Worm (Caenorhabditis elegans): ENCODE data around the gene Y54F10BM.13.

The Y54F10BM.13 gene

ce11 chrIII:2313985-2314494 lies 16.8 kb downstream of the Y54F10BM.13 start, which contains the start of the genes fbxa-66 and iffb-1:
TSS of gene fbxa-66 (minus strand) at chrIII:2314035.
TSS of gene iffb-1 (plus strand) at chrIII:2314436.
- TF ChIP-seq W03F9.2 (tag; optimal IDR thresholded peaks at IDR 0.05) (no peak), him-1 (tag; optimal IDR thresholded peaks at IDR 0.05) (no peak), dao-5 (tag; optimal IDR thresholded peaks at IDR 0.05) (no peak)

- TF ChIP-seq dao-5 (tag; optimal IDR thresholded peaks at IDR 0.05) (no peak), W03F9.2 (tag; optimal IDR thresholded peaks at IDR 0.05) (no peak), him-1 (tag; optimal IDR thresholded peaks at IDR 0.05) (no peak)
Observed at ce11 chrIII:2310996-2311395, 19.9 kb downstream of the Y54F10BM.13 start.

ce11 chrIII:2308026-2308425 lies 22.9 kb downstream of the Y54F10BM.13 start, which contains the start of the genes fbxa-1 and Y54F10BM.20:
TSS of gene fbxa-1 (minus strand) at chrIII:2308126.
TSS of gene Y54F10BM.20 (plus strand) at chrIII:2308256.
- TF ChIP-seq him-1 (tag; optimal IDR thresholded peaks at IDR 0.05) (no peak), W03F9.2 (tag; optimal IDR thresholded peaks at IDR 0.05) (no peak), dao-5 (tag; optimal IDR thresholded peaks at IDR 0.05) (no peak)

- no peak for TF ChIP-seq dao-5 (tag; optimal IDR thresholded peaks at IDR 0.05)
- TF ChIP-seq him-1 (tag; optimal IDR thresholded peaks at IDR 0.05) = no peak
- no peak for TF ChIP-seq W03F9.2 (tag; optimal IDR thresholded peaks at IDR 0.05)
Observed at ce11 chrIII:2304867-2305266, 26.0 kb downstream of the Y54F10BM.13 start, which contains the start of gene Y54F10BM.9. TSS of gene Y54F10BM.9 (minus strand) at chrIII:2304927.

- TF ChIP-seq dao-5 (tag; optimal IDR thresholded peaks at IDR 0.05) (no peak), him-1 (tag; optimal IDR thresholded peaks at IDR 0.05) (no peak), W03F9.2 (tag; optimal IDR thresholded peaks at IDR 0.05) (no peak)
Observed at ce11 chrIII:2304149-2304548, 26.7 kb downstream of the Y54F10BM.13 start.

- TF ChIP-seq dao-5 (tag; optimal IDR thresholded peaks at IDR 0.05) = no peak
- no peak for TF ChIP-seq W03F9.2 (tag; optimal IDR thresholded peaks at IDR 0.05)
- no peak for TF ChIP-seq him-1 (tag; optimal IDR thresholded peaks at IDR 0.05)
Observed at ce11 chrIII:2294736-2295135, 36.1 kb downstream of the Y54F10BM.13 start.

ce11 chrIII:2291139-2291538 lies 39.7 kb downstream of the Y54F10BM.13 start, which contains the start of gene fbxa-219:
TSS of gene fbxa-219 (plus strand) at chrIII:2291415.
- TF ChIP-seq W03F9.2 (tag; optimal IDR thresholded peaks at IDR 0.05) (no peak), dao-5 (tag; optimal IDR thresholded peaks at IDR 0.05) (no peak), him-1 (tag; optimal IDR thresholded peaks at IDR 0.05) (no peak)

ce11 chrIII:2288261-2288660 lies 42.6 kb downstream of the Y54F10BM.13 start:
- no peak for TF ChIP-seq W03F9.2 (tag; optimal IDR thresholded peaks at IDR 0.05)
- no peak for TF ChIP-seq him-1 (tag; optimal IDR thresholded peaks at IDR 0.05)
- TF ChIP-seq dao-5 (tag; optimal IDR thresholded peaks at IDR 0.05) = no peak

ce11 chrIII:2283341-2283847 lies 47.5 kb downstream of the Y54F10BM.13 start:
- TF ChIP-seq dao-5 (tag; optimal IDR thresholded peaks at IDR 0.05) = no peak
- TF ChIP-seq W03F9.2 (tag; optimal IDR thresholded peaks at IDR 0.05) = no peak
- no peak for TF ChIP-seq him-1 (tag; optimal IDR thresholded peaks at IDR 0.05)

- no peak for TF ChIP-seq W03F9.2 (tag; optimal IDR thresholded peaks at IDR 0.05)
Observed at ce11 chrIII:2281975-2282957, 48.6 kb downstream of the Y54F10BM.13 start, which contains the start of gene Y54F10BM.3. TSS of gene Y54F10BM.3 (plus strand) at chrIII:2282025.

- TF ChIP-seq him-1 (tag; optimal IDR thresholded peaks at IDR 0.05) (no peak), W03F9.2 (tag; optimal IDR thresholded peaks at IDR 0.05) (no peak), dao-5 (tag; optimal IDR thresholded peaks at IDR 0.05) (no peak)
Observed at ce11 chrIII:2280569-2280968, 50.3 kb downstream of the Y54F10BM.13 start, which contains the start of gene Y54F10BM.22. TSS of gene Y54F10BM.22 (plus strand) at chrIII:2280899.

All from whole organism, L4/young adult.